Worm (Caenorhabditis elegans): ENCODE measurements around the gene cdh-10.

DNA sequence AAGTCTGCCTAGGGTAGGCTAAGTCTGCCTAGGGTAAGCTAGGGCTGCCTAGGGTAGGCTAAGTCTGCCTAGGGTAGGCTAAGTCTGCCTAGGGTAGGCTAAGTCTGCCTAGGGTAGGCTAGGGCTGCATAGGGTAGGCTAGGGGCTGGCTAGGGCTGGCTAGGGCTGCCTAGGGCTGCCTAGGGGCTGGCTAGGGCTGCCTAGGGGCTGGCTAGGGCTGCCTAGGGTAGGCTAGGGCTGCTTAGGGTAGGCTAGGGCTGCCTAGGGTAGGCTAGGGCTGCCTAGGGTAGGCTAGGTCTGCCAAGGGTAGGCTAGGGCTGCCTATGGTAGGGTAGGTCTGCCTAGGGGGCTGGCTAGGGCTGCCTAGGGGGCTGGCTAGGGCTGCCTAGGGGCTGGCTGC lies 64.9 kb downstream of the cdh-10 start:
- TF ChIP-seq mcd-1 (GFP tag; IDR thresholded peaks at IDR 0.05), result no peak
- no peak for TF ChIP-seq nfya-2 (GFP tag; IDR thresholded peaks at IDR 0.05)
- no peak for TF ChIP-seq ztf-26 (tag; optimal IDR thresholded peaks at IDR 0.05)
- no peak for TF ChIP-seq atf-7 (tag; optimal IDR thresholded peaks at IDR 0.05)
